Fruit fly (Drosophila melanogaster) whole organism: ENCODE data around the gene Ccp84Ab.

Experiments used
- CG8478 ChIP-seq: fragments of >200 bp; optimal IDR thresholded peaks from 2 replicates; lab custom pipeline; 2018; ENCODE audit warnings: inconsistent platforms
- psq ChIP-seq: fragments of >200 bp; optimal IDR thresholded peaks from 2 replicates; lab custom pipeline; 2017
- usp ChIP-seq: fragments of >200 bp; optimal IDR thresholded peaks from 2 replicates; lab custom pipeline; 2017; ENCODE audit warnings: missing biosample characterization, missing genetic modification characterization, mixed read lengths

dm6 chr3R:6691658-6692057, 11.0 kb downstream of the Ccp84Ab start, which contains the start of gene Ccp84Ae:
- TF ChIP-seq usp (GFP tag; lab: Kevin White, UChicago): no peak
- TF ChIP-seq CG8478: no peak
- no peak for TF ChIP-seq psq (lab: Kevin White, UChicago)
